Fruit fly (Drosophila melanogaster): ENCODE data around the gene RluA-2.
A peak's percentile ranks its signal among the peaks of the same experiment; 100 is the strongest.

RluA-2 gene

dm6 chr2L:10491354-10491753, 14.5 kb downstream of the RluA-2 start, which contains the start of gene CG13144:
CG13144 (minus strand) TSS chr2L:10491454.
- 0 out of 2 replicates have a peak, but pooled peaks have one; percentile 29 for TF ChIP-seq gsb (GFP tag; IDR thresholded peaks at IDR 0.05)
- no peak for TF ChIP-seq danr (GFP tag; IDR thresholded peaks at IDR 0.05)
- 0 out of 3 replicates have a peak, but pooled peaks have one; percentile 41 for TF ChIP-seq ci (GFP tag; IDR thresholded peaks at IDR 0.05)
- no peak for TF ChIP-seq CG14965 (GFP tag; optimal IDR thresholded peaks at IDR 0.05; ENCODE audit: borderline replicate concordance)

- TF ChIP-seq abd-A (tag; optimal IDR thresholded peaks at IDR 0.05): no peak
- peak; percentile 63 for TF ChIP-seq sens (GFP tag)
- TF ChIP-seq Asciz (GFP tag; optimal IDR thresholded peaks at IDR 0.05): peak; percentile 40
These were observed 18.6 kb downstream of the RluA-2 start for dm6 chr2L:10495495-10495894.

DNA sequence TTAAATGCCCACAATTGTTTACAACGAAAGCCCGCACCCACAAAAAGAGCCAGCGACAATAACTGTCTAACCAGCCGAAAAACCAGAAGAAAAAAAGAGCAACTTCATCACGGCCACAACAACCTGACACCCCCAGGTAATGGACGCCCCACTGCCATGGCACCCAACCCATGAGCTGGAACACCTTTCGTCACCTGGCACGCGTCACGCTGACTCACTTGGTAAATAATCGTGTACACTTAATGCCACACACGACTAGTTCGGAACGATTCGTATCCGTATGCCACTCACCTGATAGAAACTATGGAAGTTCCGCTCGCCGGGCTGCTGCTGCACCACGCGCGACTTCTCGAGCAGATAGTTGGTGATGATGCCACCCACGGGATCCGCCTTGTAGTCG, 19.5 kb downstream of the RluA-2 start:
- TF ChIP-seq CG18599 (GFP tag; optimal IDR thresholded peaks at IDR 0.05) (no peak), sug (tag; optimal IDR thresholded peaks at IDR 0.05) (peak; percentile 30), chm (GFP tag; IDR thresholded peaks at IDR 0.05) (no peak), CG14014 (GFP tag; IDR thresholded peaks at IDR 0.05) (no peak), CG4730 (GFP tag; IDR thresholded peaks at IDR 0.05) (no peak), Mrtf (GFP tag; IDR thresholded peaks at IDR 0.05) (no peak), vvl (GFP tag; IDR thresholded peaks at IDR 0.05) (peak; percentile 32; the same call in 1 of the 2 replicates), HLH3B (GFP tag; IDR thresholded peaks at IDR 0.05) (no peak), so (GFP tag; IDR thresholded peaks at IDR 0.05) (0 out of 3 replicates have a peak, but pooled peaks have one; percentile 7), esg (GFP tag; conservative IDR thresholded peaks at IDR 0.05) (no peak), B-H2 (GFP tag; optimal IDR thresholded peaks at IDR 0.05) (no peak), disco-r (GFP tag; optimal IDR thresholded peaks at IDR 0.05) (no peak), Atf6 (GFP tag; IDR thresholded peaks at IDR 0.05) (no peak), CG10654 (GFP tag; optimal IDR thresholded peaks at IDR 0.05) (no peak), CG16815 (GFP tag; optimal IDR thresholded peaks at IDR 0.05) (no peak), peb (GFP tag; IDR thresholded peaks at IDR 0.05) (0 out of 2 replicates have a peak, but pooled peaks have one; percentile 11), tna (GFP tag; IDR thresholded peaks at IDR 0.05; ENCODE audit: partially characterized antibody) (no peak), CG4404 (GFP tag; IDR thresholded peaks at IDR 0.05) (no peak), CG14710 (tag; optimal IDR thresholded peaks at IDR 0.05) (no peak), rib (GFP tag; IDR thresholded peaks at IDR 0.05) (0 out of 2 replicates have a peak, but pooled peaks have one; percentile 25), MBD-R2 (GFP tag; IDR thresholded peaks at IDR 0.05) (0 out of 2 replicates have a peak, but pooled peaks have one; percentile 14), ci (GFP tag; IDR thresholded peaks at IDR 0.05) (peak; percentile 71; the same call in 2 of the 3 replicates), CG10267 (tag; optimal IDR thresholded peaks at IDR 0.05) (no peak), z (GFP tag; IDR thresholded peaks at IDR 0.05) (no peak), Hey (tag; optimal IDR thresholded peaks at IDR 0.05) (peak; percentile 98), Rfx (GFP tag; IDR thresholded peaks at IDR 0.05) (peak; percentile 18; the same call in 1 of the 2 replicates), CrebB (tag; optimal IDR thresholded peaks at IDR 0.05) (no peak), Ets65A (GFP tag) (no peak), Optix (GFP tag; IDR thresholded peaks at IDR 0.05) (0 out of 3 replicates have a peak, but pooled peaks have one; percentile 9), fu2 (GFP tag; optimal IDR thresholded peaks at IDR 0.05) (no peak), scrt (GFP tag; optimal IDR thresholded peaks at IDR 0.05) (no peak)
